Worm (Caenorhabditis elegans) whole organism, young adult: ENCODE measurements around the gene smr-1.
A peak's percentile ranks its signal among the peaks of the same experiment; 100 is the strongest.

Experiments
- B0035.1 ChIP-seq: sonication (generic microtip); optimal IDR thresholded peaks from 2 replicates; lab custom pipeline; 2016; ENCODE audit warnings: missing genetic modification characterization, mild to moderate bottlenecking, missing compliant biosample characterization, missing genotype, missing genetic modification reagents
- B0261.1 ChIP-seq: sonication (generic microtip); optimal IDR thresholded peaks from 2 replicates; lab custom pipeline; 2016; ENCODE audit warnings: mild to moderate bottlenecking, missing genetic modification characterization, moderate library complexity, missing compliant biosample characterization
- C06A6.2 ChIP-seq: fragments of 200-800 bp; sonication (Bioruptor generic); conservative IDR thresholded peaks from 2 replicates; pipeline ENCODE4 v1.3.6; 2022; ENCODE audit warnings: missing genetic modification characterization, missing compliant biosample characterization
- F37B4.10 ChIP-seq: fragments of 200-800 bp; sonication (Bioruptor generic); IDR thresholded peaks from 2 replicates; pipeline ENCODE4 v1.3.6; 2022; ENCODE audit warnings: missing genetic modification characterization, missing compliant biosample characterization
- F52B5.7 ChIP-seq: sonication (generic microtip); optimal IDR thresholded peaks from 2 replicates; lab custom pipeline; 2016; ENCODE audit warnings: mild to moderate bottlenecking, missing genetic modification characterization, missing compliant biosample characterization
- Y56A3A.18 ChIP-seq: fragments of 200-800 bp; sonication (Bioruptor generic); IDR thresholded peaks from 2 replicates; pipeline ENCODE4 v1.3.6; 2022; ENCODE audit warnings: missing genetic modification reagents, missing genetic modification characterization, missing compliant biosample characterization
- Y95B8A.8 ChIP-seq: fragments of 200-800 bp; sonication (Bioruptor generic); IDR thresholded peaks from 2 replicates; pipeline ENCODE4 v1.3.6; 2022; ENCODE audit warnings: missing genetic modification reagents, missing genetic modification characterization, missing compliant biosample characterization
- akir-1 ChIP-seq: fragments of 200-800 bp; sonication (Bioruptor generic); optimal IDR thresholded peaks from 2 replicates; lab custom pipeline; 2018; ENCODE audit warnings: mild to moderate bottlenecking, missing genetic modification characterization, moderate library complexity, missing compliant biosample characterization
- aptf-2 ChIP-seq: fragments of 200-800 bp; sonication (Bioruptor generic); conservative IDR thresholded peaks from 2 replicates; pipeline ENCODE4 v1.3.6; 2022; ENCODE audit warnings: missing genetic modification reagents, missing genetic modification characterization, missing compliant biosample characterization
- attf-5 ChIP-seq: fragments of 200-800 bp; sonication (Bioruptor generic); optimal IDR thresholded peaks from 2 replicates; lab custom pipeline; 2018; ENCODE audit warnings: mild to moderate bottlenecking, missing genetic modification characterization, missing compliant biosample characterization
- ccch-3 ChIP-seq: fragments of 200-800 bp; sonication (Bioruptor generic); optimal IDR thresholded peaks from 2 replicates; lab custom pipeline; 2018; ENCODE audit warnings: mild to moderate bottlenecking, missing genetic modification characterization, missing compliant biosample characterization
- ceh-27 ChIP-seq: fragments of 200-800 bp; sonication (Bioruptor generic); optimal IDR thresholded peaks from 2 replicates; lab custom pipeline; 2018; ENCODE audit warnings: mild to moderate bottlenecking, missing genetic modification characterization, moderate library complexity, missing compliant biosample characterization
- ceh-40 ChIP-seq: fragments of 200-800 bp; sonication (Bioruptor generic); IDR thresholded peaks from 2 replicates; pipeline ENCODE4 v1.3.6; 2022; ENCODE audit warnings: missing genetic modification characterization, missing compliant biosample characterization
- dpl-1 ChIP-seq: fragments of 150-350 bp; optimal IDR thresholded peaks from 2 replicates; lab custom pipeline; 2014; ENCODE audit warnings: missing biosample characterization, missing genetic modification reagents, missing genetic modification characterization
- efl-1 ChIP-seq: fragments of 150-350 bp; optimal IDR thresholded peaks from 2 replicates; lab custom pipeline; 2014; ENCODE audit warnings: missing biosample characterization, missing genetic modification reagents, missing genetic modification characterization
- egl-18 ChIP-seq: fragments of 200-800 bp; sonication (Bioruptor generic); IDR thresholded peaks from 2 replicates; pipeline ENCODE4 v1.3.6; 2022; ENCODE audit warnings: missing genetic modification reagents, missing genetic modification characterization, missing compliant biosample characterization
- egrh-3 ChIP-seq: fragments of 200-800 bp; sonication (Bioruptor generic); IDR thresholded peaks from 2 replicates; pipeline ENCODE4 v1.3.6; 2022; ENCODE audit warnings: missing genetic modification reagents, missing genetic modification characterization, missing compliant biosample characterization
- ekl-4 ChIP-seq: fragments of 200-800 bp; sonication (Bioruptor generic); IDR thresholded peaks from 2 replicates; pipeline ENCODE4 v1.3.6; 2022; ENCODE audit warnings: missing genetic modification reagents, missing genetic modification characterization, missing compliant biosample characterization
- ets-4 ChIP-seq: fragments of 200-800 bp; sonication (Bioruptor generic); optimal IDR thresholded peaks from 2 replicates; lab custom pipeline; 2018; ENCODE audit warnings: mild to moderate bottlenecking, missing genetic modification characterization, missing compliant biosample characterization
- gei-17 ChIP-seq: fragments of 200-800 bp; sonication (Bioruptor generic); optimal IDR thresholded peaks from 2 replicates; lab custom pipeline; 2018; ENCODE audit warnings: mild to moderate bottlenecking, missing genetic modification characterization, missing compliant biosample characterization
- hrde-1 ChIP-seq: sonication (generic microtip); optimal IDR thresholded peaks from 2 replicates; lab custom pipeline; 2016; ENCODE audit warnings: missing genetic modification characterization, mild to moderate bottlenecking, missing compliant biosample characterization, moderate library complexity, missing genotype, missing genetic modification reagents, borderline replicate concordance
- let-526 ChIP-seq: fragments of 200-800 bp; sonication (Bioruptor generic); IDR thresholded peaks from 2 replicates; pipeline ENCODE4 v1.3.6; 2022; ENCODE audit warnings: missing genetic modification reagents, missing genetic modification characterization, missing compliant biosample characterization
- let-607 ChIP-seq, 2 experiments: fragments of 200-800 bp in 1 of 2; sonication (Bioruptor generic) in 1 of 2; sonication (generic microtip) in 1 of 2; optimal IDR thresholded peaks; 2 replicates each; lab custom pipeline; 2016 to 2018; ENCODE audit warnings: mild to moderate bottlenecking in 2 of 2, missing compliant biosample characterization in 2 of 2, missing genetic modification characterization in 2 of 2, moderate library complexity in 2 of 2, missing genotype in 1 of 2
- madf-10 ChIP-seq: sonication (generic microtip); optimal IDR thresholded peaks from 2 replicates; lab custom pipeline; 2016; ENCODE audit warnings: mild to moderate bottlenecking, missing genetic modification characterization, missing compliant biosample characterization
- nfya-2 ChIP-seq: fragments of 200-800 bp; sonication (Bioruptor generic); IDR thresholded peaks from 2 replicates; pipeline ENCODE4 v1.3.6; 2022; ENCODE audit warnings: missing genetic modification reagents, missing genetic modification characterization, missing compliant biosample characterization
- nhr-179 ChIP-seq: sonication (generic microtip); optimal IDR thresholded peaks from 2 replicates; lab custom pipeline; 2016; ENCODE audit warnings: mild to moderate bottlenecking, missing genetic modification characterization, missing compliant biosample characterization
- nhr-90 ChIP-seq: sonication (generic microtip); optimal IDR thresholded peaks from 2 replicates; lab custom pipeline; 2016; ENCODE audit warnings: missing genotype, mild to moderate bottlenecking, missing genetic modification characterization, missing compliant biosample characterization
- rec-8 ChIP-seq, 2 experiments: sonication (generic microtip); optimal IDR thresholded peaks; 2 replicates each; lab custom pipeline; 2016; ENCODE audit warnings: mild to moderate bottlenecking in 2 of 2, missing genetic modification characterization in 2 of 2, missing genetic modification reagents in 2 of 2, missing genotype in 2 of 2, missing biosample characterization in 1 of 2, missing compliant biosample characterization in 1 of 2, moderate library complexity in 1 of 2
- repo-1 ChIP-seq: sonication (generic microtip); optimal IDR thresholded peaks from 2 replicates; lab custom pipeline; 2017; ENCODE audit warnings: mild to moderate bottlenecking, missing genetic modification characterization, missing compliant biosample characterization
- snpc-1.3 ChIP-seq: sonication (generic microtip); optimal IDR thresholded peaks from 2 replicates; lab custom pipeline; 2017; ENCODE audit warnings: missing genetic modification characterization, mild to moderate bottlenecking, missing compliant biosample characterization, antibody characterized with exemption, moderate library complexity, missing genotype, missing genetic modification reagents; ENCODE audit not compliant: insufficient read depth
- snpc-3.4 ChIP-seq: sonication (generic microtip); optimal IDR thresholded peaks from 2 replicates; lab custom pipeline; 2017; ENCODE audit warnings: missing genetic modification characterization, mild to moderate bottlenecking, missing compliant biosample characterization, antibody characterized with exemption, moderate library complexity, missing genotype, missing genetic modification reagents
- sptf-2 ChIP-seq: fragments of 200-800 bp; sonication (Bioruptor generic); optimal IDR thresholded peaks from 2 replicates; lab custom pipeline; 2018; ENCODE audit warnings: mild to moderate bottlenecking, missing genetic modification characterization, missing compliant biosample characterization
- tlf-1 ChIP-seq: fragments of 200-800 bp; sonication (Bioruptor generic); optimal IDR thresholded peaks from 2 replicates; lab custom pipeline; 2018; ENCODE audit warnings: mild to moderate bottlenecking, missing genetic modification characterization, missing compliant biosample characterization
- xnd-1 ChIP-seq: sonication (generic microtip); optimal IDR thresholded peaks from 2 replicates; lab custom pipeline; 2016; ENCODE audit warnings: missing genotype, missing genetic modification reagents, missing genetic modification characterization, missing compliant biosample characterization
- zfh-2 ChIP-seq: fragments of 200-800 bp; sonication (Bioruptor generic); conservative IDR thresholded peaks from 2 replicates; pipeline ENCODE4 v1.3.6; 2022; ENCODE audit warnings: missing genetic modification reagents, missing genetic modification characterization, missing compliant biosample characterization
- ztf-26 ChIP-seq: sonication (generic microtip); optimal IDR thresholded peaks from 2 replicates; lab custom pipeline; 2017; ENCODE audit warnings: missing genetic modification characterization, missing compliant biosample characterization

The smr-1 gene

ce11 chrIII:1122239-1122638 lies 20.7 kb upstream of the smr-1 start (continued):
- TF ChIP-seq F37B4.10 (GFP tag; lab: Robert Waterston, UW): no peak
- TF ChIP-seq ceh-27 (GFP tag; lab: Kevin White, UChicago): peak; percentile 58
- TF ChIP-seq egl-18 (GFP tag; lab: Robert Waterston, UW): no peak
- no peak for TF ChIP-seq xnd-1 (tag; lab: Kevin White, UChicago)
- TF ChIP-seq Y56A3A.18: peak; percentile 73; the same call in 1 of the 2 replicates
- TF ChIP-seq efl-1: no peak
- no peak for TF ChIP-seq hrde-1
- TF ChIP-seq rec-8 (tag; optimal IDR thresholded peaks at IDR 0.05; lab: Kevin White, UChicago): peak; percentile 15 to 66
- TF ChIP-seq C06A6.2: no peak
- TF ChIP-seq ceh-40 (GFP tag; lab: Robert Waterston, UW): no peak
- peak; percentile 77 for TF ChIP-seq B0261.1 (tag; lab: Kevin White, UChicago)
- no peak for TF ChIP-seq tlf-1
- TF ChIP-seq snpc-3.4 (tag; lab: Kevin White, UChicago): peak; percentile 48
- TF ChIP-seq nhr-90 (tag; lab: Kevin White, UChicago): peak; percentile 77
- TF ChIP-seq let-526 (GFP tag; lab: Robert Waterston, UW): no peak
- TF ChIP-seq gei-17 (GFP tag; lab: Kevin White, UChicago): no peak
- TF ChIP-seq ztf-26 (tag; lab: Kevin White, UChicago): peak; percentile 64
- TF ChIP-seq madf-10: peak; percentile 35
- TF ChIP-seq nhr-179 (tag; lab: Kevin White, UChicago): no peak
- no peak for TF ChIP-seq akir-1
- no peak for TF ChIP-seq let-607 (tag; optimal IDR thresholded peaks at IDR 0.05; lab: Kevin White, UChicago)
- no peak for TF ChIP-seq ekl-4
- TF ChIP-seq nfya-2 (GFP tag; lab: Robert Waterston, UW): no peak
- 0 out of 2 replicates have a peak, but pooled peaks have one; percentile 37 for TF ChIP-seq aptf-2
- TF ChIP-seq repo-1 (tag; lab: Kevin White, UChicago): no peak
- no peak for TF ChIP-seq ccch-3 (GFP tag; lab: Kevin White, UChicago)
- peak; percentile 20 for TF ChIP-seq snpc-1.3
- TF ChIP-seq F52B5.7 (tag; lab: Kevin White, UChicago): no peak
- 0 out of 2 replicates have a peak, but pooled peaks have one; percentile 25 for TF ChIP-seq egrh-3 (GFP tag; lab: Robert Waterston, UW)
- TF ChIP-seq, all 124 proteins: peak for 48

- TF ChIP-seq Y95B8A.8 (GFP tag; lab: Robert Waterston, UW) (no peak), ets-4 (GFP tag; lab: Kevin White, UChicago) (no peak), B0035.1 (no peak), dpl-1 (GFP tag; lab: Kevin White, UChicago) (no peak), sptf-2 (GFP tag; lab: Kevin White, UChicago) (no peak), attf-5 (GFP tag; lab: Kevin White, UChicago) (no peak)
- TF ChIP-seq, all 124 proteins: peak for 0
Observed at ce11 chrIII:1125494-1125893, 17.5 kb upstream of the smr-1 start.

ce11 chrIII:1131532-1131931 lies 11.4 kb upstream of the smr-1 start:
- TF ChIP-seq zfh-2 (GFP tag; lab: Robert Waterston, UW) (0 out of 2 replicates have a peak, but pooled peaks have one; percentile 31), efl-1 (no peak)
- TF ChIP-seq, all 124 proteins: peak for 1
